Fruit fly (Drosophila melanogaster) whole organism, embryonic: ENCODE measurements around the gene Irk1.

Experiments used
- ATbp ChIP-seq: fragments of 200-800 bp; sonication (Bioruptor generic); optimal IDR thresholded peaks from 2 replicates; lab custom pipeline; 2017; ENCODE audit warnings: missing biosample characterization, mild to moderate bottlenecking, missing genetic modification characterization, missing genetic modification reagents
- Abd-B ChIP-seq: fragments of 200-800 bp; sonication (Bioruptor generic); optimal IDR thresholded peaks from 2 replicates; lab custom pipeline; 2018; ENCODE audit warnings: missing biosample characterization, mild to moderate bottlenecking, missing genetic modification characterization, moderate library complexity
- Asciz ChIP-seq: fragments of 200-800 bp; sonication (Bioruptor generic); optimal IDR thresholded peaks from 2 replicates; lab custom pipeline; 2017; ENCODE audit warnings: missing biosample characterization, mild to moderate bottlenecking, missing genetic modification characterization, missing genetic modification reagents
- CG10543 ChIP-seq: fragments of 200-800 bp; sonication (Bioruptor generic); optimal IDR thresholded peaks from 3 replicates; lab custom pipeline; 2017; ENCODE audit warnings: missing biosample characterization, mild to moderate bottlenecking, missing genetic modification characterization, moderate library complexity
- CG11398 ChIP-seq: fragments of 200-800 bp; sonication (Bioruptor generic); optimal IDR thresholded peaks from 2 replicates; lab custom pipeline; 2016; ENCODE audit warnings: missing biosample characterization, missing genetic modification characterization
- CG12155 ChIP-seq: fragments of 200-800 bp; sonication (Bioruptor generic); optimal IDR thresholded peaks from 3 replicates; lab custom pipeline; 2016; ENCODE audit warnings: missing biosample characterization, missing genetic modification characterization
- CG12236 ChIP-seq: fragments of 200-800 bp; sonication (Bioruptor generic); optimal IDR thresholded peaks from 2 replicates; lab custom pipeline; 2016; ENCODE audit warnings: missing biosample characterization, missing genetic modification characterization
- CG12391 ChIP-seq: fragments of 200-800 bp; sonication (Bioruptor generic); optimal IDR thresholded peaks from 3 replicates; lab custom pipeline; 2018; ENCODE audit warnings: missing biosample characterization, mild to moderate bottlenecking, missing genetic modification characterization, moderate library complexity
- CG12659 ChIP-seq: fragments of 200-800 bp; sonication (Bioruptor generic); optimal IDR thresholded peaks from 3 replicates; lab custom pipeline; 2017; ENCODE audit warnings: mild to moderate bottlenecking, missing biosample characterization, missing genetic modification reagents, missing genetic modification characterization
- CG14860 ChIP-seq: fragments of 200-800 bp; sonication (Bioruptor generic); IDR thresholded peaks from 3 replicates; pipeline ENCODE4 v1.3.6; 2022; ENCODE audit warnings: missing biosample characterization, missing genetic modification characterization; ENCODE audit not compliant: partially characterized antibody
- CG15479 ChIP-seq: fragments of 200-800 bp; sonication (Bioruptor generic); optimal IDR thresholded peaks from 3 replicates; lab custom pipeline; 2019; ENCODE audit warnings: missing biosample characterization, mild to moderate bottlenecking, missing genetic modification characterization, moderate library complexity
- CG17328 ChIP-seq: fragments of 200-800 bp; sonication (Bioruptor generic); IDR thresholded peaks from 2 replicates; pipeline ENCODE4 v1.3.6; 2022; ENCODE audit warnings: missing biosample characterization, missing genetic modification characterization
- CG2129 ChIP-seq: fragments of 200-800 bp; sonication (Bioruptor generic); IDR thresholded peaks from 2 replicates; pipeline ENCODE4 v1.3.6; 2022; ENCODE audit warnings: missing biosample characterization, missing genetic modification characterization; ENCODE audit not compliant: partially characterized antibody
- CG30020 ChIP-seq: fragments of 200-800 bp; optimal IDR thresholded peaks from 2 replicates; lab custom pipeline; 2019; ENCODE audit warnings: missing biosample characterization, mild to moderate bottlenecking, missing genetic modification characterization, moderate library complexity
- CG31224 ChIP-seq: fragments of 200-800 bp; sonication (Bioruptor generic); IDR thresholded peaks from 2 replicates; pipeline ENCODE4 v1.3.6; 2022; ENCODE audit warnings: missing biosample characterization, missing genetic modification characterization
- CG31388 ChIP-seq: fragments of 200-800 bp; sonication (Bioruptor generic); optimal IDR thresholded peaks from 2 replicates; lab custom pipeline; 2016; ENCODE audit warnings: missing biosample characterization, missing genetic modification characterization
- CG33213 ChIP-seq: fragments of 200-800 bp; sonication (Bioruptor generic); optimal IDR thresholded peaks from 3 replicates; lab custom pipeline; 2016; ENCODE audit warnings: missing biosample characterization, missing genetic modification characterization
- CG33557 ChIP-seq: fragments of 200-800 bp; sonication (Bioruptor generic); optimal IDR thresholded peaks from 2 replicates; lab custom pipeline; 2019; ENCODE audit warnings: missing biosample characterization, mild to moderate bottlenecking, missing genetic modification characterization, moderate library complexity
- CG43689 ChIP-seq: fragments of 200-800 bp; sonication (Bioruptor generic); IDR thresholded peaks from 2 replicates; pipeline ENCODE4 v1.3.6; 2022; ENCODE audit warnings: missing biosample characterization, missing genetic modification characterization
- CG4707 ChIP-seq: fragments of 200-800 bp; sonication (Bioruptor generic); optimal IDR thresholded peaks from 2 replicates; lab custom pipeline; 2018; ENCODE audit warnings: missing biosample characterization, mild to moderate bottlenecking, missing genetic modification characterization, moderate library complexity
- CG6272 ChIP-seq: fragments of 200-800 bp; sonication (Bioruptor generic); IDR thresholded peaks from 2 replicates; pipeline ENCODE4 v1.3.6; 2022; ENCODE audit warnings: missing biosample characterization, missing genetic modification characterization
- CG7745 ChIP-seq: fragments of 200-800 bp; sonication (Bioruptor generic); optimal IDR thresholded peaks from 2 replicates; lab custom pipeline; 2018; ENCODE audit warnings: missing biosample characterization, mild to moderate bottlenecking, missing genetic modification characterization, moderate library complexity
- CG9797 ChIP-seq: fragments of 200-800 bp; sonication (Bioruptor generic); optimal IDR thresholded peaks from 3 replicates; lab custom pipeline; 2018; ENCODE audit warnings: missing biosample characterization, mild to moderate bottlenecking, missing genetic modification characterization
- CG9932 ChIP-seq: fragments of 200-800 bp; sonication (Bioruptor generic); IDR thresholded peaks from 2 replicates; pipeline ENCODE4 v1.3.6; 2022; ENCODE audit warnings: missing biosample characterization, missing genetic modification characterization
- Camta ChIP-seq: fragments of 200-800 bp; sonication (Bioruptor generic); optimal IDR thresholded peaks from 2 replicates; lab custom pipeline; 2016; ENCODE audit warnings: missing biosample characterization, missing genetic modification characterization
- Dip2 ChIP-seq: fragments of 200-800 bp; sonication (Bioruptor generic); IDR thresholded peaks from 2 replicates; pipeline ENCODE4 v1.3.6; 2022; ENCODE audit warnings: missing biosample characterization, missing genetic modification characterization
- Fer2 ChIP-seq: fragments of 200-800 bp; sonication (Bioruptor generic); optimal IDR thresholded peaks from 2 replicates; lab custom pipeline; 2018; ENCODE audit warnings: missing biosample characterization, mild to moderate bottlenecking, missing genetic modification characterization, moderate library complexity
- Jarid2 ChIP-seq: fragments of 200-800 bp; sonication (Bioruptor generic); optimal IDR thresholded peaks from 3 replicates; lab custom pipeline; 2017; ENCODE audit warnings: mild to moderate bottlenecking, missing biosample characterization, missing genetic modification reagents, missing genetic modification characterization
- MESR4 ChIP-seq: fragments of 200-800 bp; sonication (Bioruptor generic); optimal IDR thresholded peaks from 2 replicates; lab custom pipeline; 2018; ENCODE audit warnings: missing biosample characterization, mild to moderate bottlenecking, missing genetic modification characterization, moderate library complexity
- Max ChIP-seq: fragments of 200-800 bp; sonication (Bioruptor generic); optimal IDR thresholded peaks from 2 replicates; lab custom pipeline; 2016; ENCODE audit warnings: missing biosample characterization, mild to moderate bottlenecking, missing genetic modification characterization
- Mrtf ChIP-seq: fragments of 200-800 bp; sonication (Bioruptor generic); IDR thresholded peaks from 3 replicates; pipeline ENCODE4 v1.3.6; 2022; ENCODE audit warnings: missing biosample characterization, missing genetic modification characterization
- Opbp ChIP-seq: fragments of 200-800 bp; sonication (Bioruptor generic); IDR thresholded peaks from 3 replicates; pipeline ENCODE4 v1.3.6; 2022; ENCODE audit warnings: missing biosample characterization, missing genetic modification characterization; ENCODE audit not compliant: partially characterized antibody
- Ssrp ChIP-seq: fragments of 200-800 bp; sonication (Bioruptor generic); optimal IDR thresholded peaks from 2 replicates; lab custom pipeline; 2018; ENCODE audit warnings: missing biosample characterization, mild to moderate bottlenecking, missing genetic modification characterization, moderate library complexity
- Xrp1 ChIP-seq: fragments of 200-800 bp; sonication (Bioruptor generic); IDR thresholded peaks from 2 replicates; pipeline ENCODE4 v1.3.6; 2022; ENCODE audit warnings: missing biosample characterization, missing genetic modification characterization
- ac ChIP-seq: fragments of 200-800 bp; sonication (Bioruptor generic); optimal IDR thresholded peaks from 3 replicates; lab custom pipeline; 2017; ENCODE audit warnings: missing biosample characterization, mild to moderate bottlenecking, missing genetic modification characterization
- az2 ChIP-seq: fragments of 200-800 bp; sonication (Bioruptor generic); optimal IDR thresholded peaks from 3 replicates; lab custom pipeline; 2016; ENCODE audit warnings: missing biosample characterization, missing genetic modification characterization
- bigmax ChIP-seq: fragments of 200-800 bp; sonication (Bioruptor generic); optimal IDR thresholded peaks from 2 replicates; lab custom pipeline; 2018; ENCODE audit warnings: missing biosample characterization, mild to moderate bottlenecking, missing genetic modification characterization
- br ChIP-seq: fragments of >200 bp; optimal IDR thresholded peaks from 2 replicates; lab custom pipeline; 2017
- crol ChIP-seq: fragments of 200-800 bp; sonication (Bioruptor generic); IDR thresholded peaks from 2 replicates; pipeline ENCODE4 v1.3.6; 2022; ENCODE audit warnings: missing biosample characterization, missing genetic modification characterization
- ewg ChIP-seq: fragments of 200-800 bp; sonication (Bioruptor generic); optimal IDR thresholded peaks from 3 replicates; lab custom pipeline; 2017; ENCODE audit warnings: mild to moderate bottlenecking, missing biosample characterization, missing genetic modification reagents, missing genetic modification characterization
- grau ChIP-seq: fragments of 200-800 bp; optimal IDR thresholded peaks from 3 replicates; lab custom pipeline; 2019; ENCODE audit warnings: missing biosample characterization, mild to moderate bottlenecking, missing genetic modification characterization, moderate library complexity
- ham ChIP-seq: fragments of 200-800 bp; sonication (Bioruptor generic); IDR thresholded peaks from 2 replicates; pipeline ENCODE4 v1.3.6; 2022; ENCODE audit warnings: missing biosample characterization, missing genetic modification characterization
- jing ChIP-seq: fragments of 200-800 bp; sonication (Bioruptor generic); optimal IDR thresholded peaks from 2 replicates; lab custom pipeline; 2018; ENCODE audit warnings: missing biosample characterization, mild to moderate bottlenecking, missing genetic modification characterization
- luna ChIP-seq: fragments of 200-800 bp; sonication (Bioruptor generic); optimal IDR thresholded peaks from 2 replicates; lab custom pipeline; 2016; ENCODE audit warnings: missing biosample characterization, missing genetic modification characterization
- pnt ChIP-seq: fragments of 200-800 bp; sonication (Bioruptor generic); optimal IDR thresholded peaks from 3 replicates; lab custom pipeline; 2016; ENCODE audit warnings: missing biosample characterization, missing genetic modification characterization
- prd ChIP-seq, 3 experiments: fragments of >200 bp in 2 of 3; fragments of 200-800 bp in 1 of 3; sonication (Bioruptor generic) in 1 of 3; optimal IDR thresholded peaks in 2 of 3; IDR thresholded peaks in 1 of 3; 2 replicates in 2 of 3; 3 replicates in 1 of 3; pipeline versions ENCODE4 v1.3.6 to Lab custom; 2017 to 2022; ENCODE audit warnings: missing biosample characterization in 1 of 3, missing genetic modification characterization in 1 of 3
- salm ChIP-seq: fragments of 200-800 bp; sonication (Bioruptor generic); optimal IDR thresholded peaks from 2 replicates; lab custom pipeline; 2018; ENCODE audit warnings: missing biosample characterization, mild to moderate bottlenecking, missing genetic modification characterization
- slou ChIP-seq: fragments of 200-800 bp; sonication (Bioruptor generic); optimal IDR thresholded peaks from 3 replicates; lab custom pipeline; 2016; ENCODE audit warnings: missing biosample characterization, missing genetic modification characterization
- sug ChIP-seq: fragments of 200-800 bp; optimal IDR thresholded peaks from 2 replicates; lab custom pipeline; 2019; ENCODE audit warnings: missing biosample characterization, mild to moderate bottlenecking, missing genetic modification characterization, moderate library complexity
- tio ChIP-seq: fragments of 200-800 bp; sonication (Bioruptor generic); optimal IDR thresholded peaks from 2 replicates; lab custom pipeline; 2017; ENCODE audit warnings: missing biosample characterization, missing genetic modification characterization, inconsistent platforms
- trem ChIP-seq: fragments of 200-800 bp; optimal IDR thresholded peaks from 3 replicates; lab custom pipeline; 2019; ENCODE audit warnings: missing biosample characterization, mild to moderate bottlenecking, missing genetic modification characterization, moderate library complexity

Irk1 gene

dm6 chr3R:23226521-23227039, 58.5 kb downstream of the Irk1 start, which contains the start of gene cnc (continued):
- no peak for TF ChIP-seq bigmax (GFP tag; lab: Kevin White, UChicago)
- TF ChIP-seq trem (tag; lab: Kevin White, UChicago) = peak; percentile 4
- no peak for TF ChIP-seq ATbp
- no peak for TF ChIP-seq Xrp1
- TF ChIP-seq salm (tag; lab: Kevin White, UChicago) = peak; percentile 15
- no peak for TF ChIP-seq Opbp (GFP tag; lab: Robert Waterston, UW)
- TF ChIP-seq grau (tag; lab: Kevin White, UChicago) = no peak
- TF ChIP-seq CG30020 = no peak
- TF ChIP-seq CG4707 (GFP tag; lab: Kevin White, UChicago) = no peak
- TF ChIP-seq CG31388 (GFP tag; lab: Kevin White, UChicago) = no peak
- no peak for TF ChIP-seq Max (GFP tag; lab: Kevin White, UChicago)
- TF ChIP-seq CG33213 (GFP tag; lab: Kevin White, UChicago) = no peak
- no peak for TF ChIP-seq ac (GFP tag; lab: Kevin White, UChicago)
- peak; percentile 99 for TF ChIP-seq Jarid2
- no peak for TF ChIP-seq pnt (GFP tag; lab: Kevin White, UChicago)
- TF ChIP-seq CG11398 = no peak
- no peak for TF ChIP-seq prd (optimal IDR thresholded peaks at IDR 0.05; lab: Kevin White, UChicago)
- no peak for TF ChIP-seq prd (GFP tag; IDR thresholded peaks at IDR 0.05; lab: Robert Waterston, UW)
- TF ChIP-seq Mrtf = no peak
- no peak for TF ChIP-seq ham
- TF ChIP-seq ewg (GFP tag; lab: Kevin White, UChicago) = no peak
- no peak for TF ChIP-seq Abd-B (GFP tag; lab: Kevin White, UChicago)
- no peak for TF ChIP-seq CG6272 (GFP tag; lab: Robert Waterston, UW)
- no peak for TF ChIP-seq CG15479 (GFP tag; lab: Kevin White, UChicago)
- TF ChIP-seq sug (tag; lab: Kevin White, UChicago) = peak; percentile 72
- TF ChIP-seq CG12155 (GFP tag; lab: Kevin White, UChicago) = no peak
- no peak for TF ChIP-seq CG17328
- no peak for TF ChIP-seq CG12391
- TF ChIP-seq Fer2 = no peak
- TF ChIP-seq Dip2 (GFP tag; lab: Robert Waterston, UW) = no peak
- TF ChIP-seq MESR4 = no peak
- no peak for TF ChIP-seq CG12659 (GFP tag; lab: Kevin White, UChicago)
- TF ChIP-seq br (lab: Kevin White, UChicago) = no peak
- TF ChIP-seq CG7745 = no peak
- TF ChIP-seq CG10543 (GFP tag; lab: Kevin White, UChicago) = peak; percentile 84
- TF ChIP-seq CG31224 (GFP tag; lab: Robert Waterston, UW) = no peak
- TF ChIP-seq CG2129 (GFP tag; lab: Robert Waterston, UW) = no peak
- TF ChIP-seq CG33557 = no peak
- no peak for TF ChIP-seq slou
- no peak for TF ChIP-seq Ssrp
- no peak for TF ChIP-seq Asciz (GFP tag; lab: Kevin White, UChicago)
- TF ChIP-seq CG9932 (GFP tag; lab: Robert Waterston, UW) = 0 out of 2 replicates have a peak, but pooled peaks have one; percentile 5
- no peak for TF ChIP-seq CG12236 (GFP tag; lab: Kevin White, UChicago)
- no peak for TF ChIP-seq luna (GFP tag; lab: Kevin White, UChicago)
- no peak for TF ChIP-seq CG14860
- no peak for TF ChIP-seq Camta (GFP tag; lab: Kevin White, UChicago)
- no peak for TF ChIP-seq jing (GFP tag; lab: Kevin White, UChicago)
- no peak for TF ChIP-seq tio (GFP tag; lab: Kevin White, UChicago)
- TF ChIP-seq crol = peak; percentile 98
- no peak for TF ChIP-seq CG43689 (GFP tag; lab: Robert Waterston, UW)
- no peak for TF ChIP-seq az2 (GFP tag; lab: Kevin White, UChicago)
- TF ChIP-seq CG9797 (GFP tag; lab: Kevin White, UChicago) = no peak
